Worm (Caenorhabditis elegans) whole organism, L1 larva: ENCODE results near the gene R05A10.2.

Experiments
- C04F5.9 ChIP-seq: sonication (generic microtip); optimal IDR thresholded peaks from 2 replicates; lab custom pipeline; 2016; ENCODE audit warnings: missing genetic modification characterization, missing compliant biosample characterization
- ceh-82 ChIP-seq, 3 experiments: fragments of 150-350 bp in 1 of 3; sonication (generic microtip) in 2 of 3; optimal IDR thresholded peaks; 2 replicates each; lab custom pipeline; 2014 to 2017; ENCODE audit warnings: missing biosample characterization in 3 of 3, missing genetic modification characterization in 3 of 3
- ets-5 ChIP-seq: fragments of 200-800 bp; sonication (Bioruptor generic); IDR thresholded peaks from 2 replicates; pipeline ENCODE4 v1.3.6; 2022; ENCODE audit warnings: missing genetic modification characterization, missing compliant biosample characterization
- nhr-11 ChIP-seq: fragments of 150-350 bp; optimal IDR thresholded peaks from 2 replicates; lab custom pipeline; 2014; ENCODE audit warnings: missing biosample characterization, missing genetic modification characterization
- nhr-90 ChIP-seq: sonication (generic microtip); optimal IDR thresholded peaks from 2 replicates; lab custom pipeline; 2016; ENCODE audit warnings: mild to moderate bottlenecking, missing genetic modification characterization, missing compliant biosample characterization; ENCODE audit not compliant: poor library complexity
- skn-1 ChIP-seq: fragments of 150-350 bp; optimal IDR thresholded peaks from 2 replicates; lab custom pipeline; 2014; ENCODE audit warnings: missing biosample characterization, missing genetic modification characterization
- tbx-2 ChIP-seq: sonication (generic microtip); optimal IDR thresholded peaks from 2 replicates; lab custom pipeline; 2016; ENCODE audit warnings: missing genetic modification characterization, missing compliant biosample characterization
- unc-130 ChIP-seq: fragments of 150-350 bp; optimal IDR thresholded peaks from 2 replicates; lab custom pipeline; 2017; ENCODE audit warnings: missing biosample characterization, missing genetic modification characterization, inconsistent platforms
- zip-4 ChIP-seq: fragments of 200-800 bp; sonication (Bioruptor generic); optimal IDR thresholded peaks from 2 replicates; lab custom pipeline; 2018; ENCODE audit warnings: mild to moderate bottlenecking, missing genetic modification characterization, moderate library complexity, missing compliant biosample characterization

- no peak for TF ChIP-seq skn-1 (tag; lab: Kevin White, UChicago)
- TF ChIP-seq tbx-2 (tag; lab: Kevin White, UChicago), result no peak
- no peak for TF ChIP-seq zip-4
- TF ChIP-seq C04F5.9 (tag; lab: Kevin White, UChicago), result no peak
- no peak for TF ChIP-seq ceh-82 (tag; optimal IDR thresholded peaks at IDR 0.05; lab: Kevin White, UChicago)
- no peak for TF ChIP-seq unc-130 (tag; lab: Kevin White, UChicago)
- TF ChIP-seq nhr-90, result no peak
- no peak for TF ChIP-seq nhr-11
- no peak for TF ChIP-seq ets-5
Measured at ce11 chrIV:14162772-14163171, 14.3 kb upstream of the R05A10.2 start, which contains the start of gene R05A10.7.
